Worm (Caenorhabditis elegans): ENCODE data around the gene Y73C8B.9.

DNA sequence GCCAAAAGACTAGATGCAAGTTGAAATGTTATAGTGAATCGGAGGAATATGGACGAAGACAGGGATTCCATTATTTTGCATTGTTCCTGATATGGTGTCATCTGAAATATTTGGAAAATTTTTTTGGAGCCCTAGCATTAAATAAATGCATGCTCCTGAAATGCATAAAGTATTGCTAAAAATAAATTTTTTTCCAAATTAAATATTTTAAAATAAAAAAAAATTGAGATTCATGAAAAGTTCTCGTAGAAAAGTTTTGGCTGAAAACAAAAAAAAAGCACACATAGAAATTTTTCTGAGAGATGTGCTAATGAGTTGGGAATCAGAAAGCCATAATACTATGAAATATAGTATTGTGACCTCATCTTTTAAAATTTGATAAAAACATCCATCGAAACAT is 38.3 kb upstream of the Y73C8B.9 start, which contains the start of gene srab-7:
- TF ChIP-seq flh-1 (GFP tag; optimal IDR thresholded peaks at IDR 0.05): no peak
- no peak for TF ChIP-seq unc-62 (GFP tag; optimal IDR thresholded peaks at IDR 0.05)
- TF ChIP-seq unc-39 (tag; optimal IDR thresholded peaks at IDR 0.05): no peak
- no peak for TF ChIP-seq elt-3 (tag; optimal IDR thresholded peaks at IDR 0.05)
- TF ChIP-seq nhr-76 (tag; optimal IDR thresholded peaks at IDR 0.05): no peak
- TF ChIP-seq snpc-4 (tag; optimal IDR thresholded peaks at IDR 0.05): no peak
- no peak for TF ChIP-seq sptf-1 (tag; optimal IDR thresholded peaks at IDR 0.05)
- TF ChIP-seq ceh-83 (GFP tag; optimal IDR thresholded peaks at IDR 0.05): no peak
- TF ChIP-seq nhr-12 (tag; optimal IDR thresholded peaks at IDR 0.05): no peak
- no peak for TF ChIP-seq tbx-8 (GFP tag; optimal IDR thresholded peaks at IDR 0.05)
- no peak for TF ChIP-seq elt-1 (tag; optimal IDR thresholded peaks at IDR 0.05; ENCODE audit: borderline replicate concordance, insufficient read depth)
